Fruit fly (Drosophila melanogaster): ENCODE data around the gene Gr93a.

DNA sequence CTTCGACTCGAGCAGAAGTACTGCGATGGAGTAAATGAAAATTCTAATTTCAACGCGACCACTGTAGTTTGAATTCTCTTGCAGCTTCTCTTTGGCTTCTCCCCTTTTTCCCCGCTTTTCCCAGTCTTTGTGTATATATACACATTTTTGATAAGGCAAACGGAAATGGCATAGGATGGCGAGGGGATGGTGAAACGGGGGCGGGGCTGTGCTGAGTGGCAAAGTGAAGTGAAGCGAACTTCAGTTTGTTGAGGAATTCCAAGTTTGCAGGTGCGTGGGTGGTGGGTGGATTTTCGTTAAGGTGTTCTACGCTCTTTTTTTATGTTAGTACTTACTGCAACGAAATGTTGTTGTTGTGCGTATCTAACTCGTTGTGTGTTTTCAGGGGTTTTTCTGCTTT lies 25.0 kb upstream of the Gr93a start:
- TF ChIP-seq Myc (optimal IDR thresholded peaks at IDR 0.05) (no peak), woc (GFP tag; optimal IDR thresholded peaks at IDR 0.05) (no peak), Hr78 (GFP tag; optimal IDR thresholded peaks at IDR 0.05) (no peak), psq (GFP tag; optimal IDR thresholded peaks at IDR 0.05) (no peak), sv (GFP tag; optimal IDR thresholded peaks at IDR 0.05) (no peak), br (GFP tag; optimal IDR thresholded peaks at IDR 0.05) (no peak)
